Fruit fly (Drosophila melanogaster): ENCODE measurements around the gene Coprox.

Gene Coprox

DNA sequence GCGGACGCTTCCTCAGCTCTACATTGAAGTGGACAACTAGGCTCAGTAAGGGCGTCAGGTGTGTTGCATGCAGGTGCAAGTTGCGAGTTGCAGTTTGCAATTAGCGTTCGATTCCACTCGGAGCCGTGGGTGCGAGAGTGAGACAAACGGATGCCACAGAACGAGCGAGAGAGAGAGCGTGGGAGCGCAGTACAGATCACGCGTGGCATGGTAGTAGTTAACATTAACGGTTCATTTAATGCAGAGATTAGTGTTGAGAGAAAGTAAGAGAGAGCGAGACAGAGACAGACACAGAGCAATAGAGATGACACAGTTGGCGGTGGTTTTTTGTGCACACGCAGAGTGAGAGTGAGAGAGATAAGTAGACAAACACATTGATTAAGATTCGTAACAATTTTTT is 24.5 kb upstream of the Coprox start:
- TF ChIP-seq gl (tag; optimal IDR thresholded peaks at IDR 0.05) (no peak), CG4496 (GFP tag; IDR thresholded peaks at IDR 0.05) (no peak), CG32121 (GFP tag; IDR thresholded peaks at IDR 0.05) (peak; percentile 7; the same call in 1 of the 2 replicates)

dm6 chr2L:6941731-6942130 is 22.5 kb upstream of the Coprox start:
- no peak for TF ChIP-seq fd96Ca (GFP tag; IDR thresholded peaks at IDR 0.05)
- TF ChIP-seq Pif1B (GFP tag; optimal IDR thresholded peaks at IDR 0.05) = no peak
- TF ChIP-seq CG12605 (GFP tag; IDR thresholded peaks at IDR 0.05) = no peak
- TF ChIP-seq CG13204 (GFP tag; optimal IDR thresholded peaks at IDR 0.05) = no peak
- TF ChIP-seq EcR (GFP tag; optimal IDR thresholded peaks at IDR 0.05) = no peak
- TF ChIP-seq CG17806 (tag; optimal IDR thresholded peaks at IDR 0.05) = no peak
- TF ChIP-seq CG34367 (tag; optimal IDR thresholded peaks at IDR 0.05) = no peak
- no peak for TF ChIP-seq CG8301 (tag; optimal IDR thresholded peaks at IDR 0.05)
- no peak for TF ChIP-seq D1 (tag; optimal IDR thresholded peaks at IDR 0.05)
- no peak for TF ChIP-seq CG14655 (GFP tag; optimal IDR thresholded peaks at IDR 0.05)
- no peak for TF ChIP-seq Pif1A (GFP tag; optimal IDR thresholded peaks at IDR 0.05)
- no peak for TF ChIP-seq CG4496 (GFP tag; IDR thresholded peaks at IDR 0.05)
- no peak for TF ChIP-seq gl (tag; optimal IDR thresholded peaks at IDR 0.05)

- TF ChIP-seq CG32121 (GFP tag; IDR thresholded peaks at IDR 0.05) (no peak), rn (GFP tag; IDR thresholded peaks at IDR 0.05) (no peak), CG17806 (tag; optimal IDR thresholded peaks at IDR 0.05) (no peak), CG34367 (tag; optimal IDR thresholded peaks at IDR 0.05) (no peak), CG9948 (tag; optimal IDR thresholded peaks at IDR 0.05) (no peak), Pif1A (GFP tag; optimal IDR thresholded peaks at IDR 0.05) (no peak), CG14655 (GFP tag; optimal IDR thresholded peaks at IDR 0.05) (no peak), gl (tag; optimal IDR thresholded peaks at IDR 0.05) (no peak), Pif1B (GFP tag; optimal IDR thresholded peaks at IDR 0.05) (no peak), CG8301 (tag; optimal IDR thresholded peaks at IDR 0.05) (no peak), EcR (GFP tag; optimal IDR thresholded peaks at IDR 0.05) (no peak), Snoo (tag; optimal IDR thresholded peaks at IDR 0.05) (no peak)
These were observed 21.5 kb upstream of the Coprox start, which contains the start of gene CG18304 for dm6 chr2L:6942714-6943113. CG18304 (minus strand) TSS chr2L:6942814.

- no peak for TF ChIP-seq Ets98B (GFP tag; IDR thresholded peaks at IDR 0.05)
- no peak for TF ChIP-seq CG34367 (tag; optimal IDR thresholded peaks at IDR 0.05)
- TF ChIP-seq EcR (GFP tag; optimal IDR thresholded peaks at IDR 0.05) = no peak
- TF ChIP-seq Pif1B (GFP tag; optimal IDR thresholded peaks at IDR 0.05) = no peak
- no peak for TF ChIP-seq CG32121 (GFP tag; IDR thresholded peaks at IDR 0.05)
- no peak for TF ChIP-seq Pif1A (GFP tag; optimal IDR thresholded peaks at IDR 0.05)
- no peak for TF ChIP-seq D1 (tag; optimal IDR thresholded peaks at IDR 0.05)
- TF ChIP-seq CG13204 (GFP tag; optimal IDR thresholded peaks at IDR 0.05) = no peak
- no peak for TF ChIP-seq Snoo (tag; optimal IDR thresholded peaks at IDR 0.05)
- no peak for TF ChIP-seq CG9948 (tag; optimal IDR thresholded peaks at IDR 0.05)
- TF ChIP-seq CG8159 (tag; optimal IDR thresholded peaks at IDR 0.05) = no peak
These were observed 19.1 kb upstream of the Coprox start, which contains the start of gene Fgop2 for dm6 chr2L:6945088-6945487. Fgop2 (minus strand) TSS chr2L:6945289.

dm6 chr2L:6948540-6948942 is 15.7 kb upstream of the Coprox start, which contains the start of gene ihog:
ihog (minus strand) TSS chr2L:6948808.
- TF ChIP-seq Ets98B (GFP tag; IDR thresholded peaks at IDR 0.05) = no peak
- TF ChIP-seq CG12605 (GFP tag; IDR thresholded peaks at IDR 0.05) = peak; percentile 42; the same call in 1 of the 2 replicates
- TF ChIP-seq CG34367 (tag; optimal IDR thresholded peaks at IDR 0.05) = peak; percentile 8
- TF ChIP-seq EcR (GFP tag; optimal IDR thresholded peaks at IDR 0.05) = peak; percentile 58

DNA sequence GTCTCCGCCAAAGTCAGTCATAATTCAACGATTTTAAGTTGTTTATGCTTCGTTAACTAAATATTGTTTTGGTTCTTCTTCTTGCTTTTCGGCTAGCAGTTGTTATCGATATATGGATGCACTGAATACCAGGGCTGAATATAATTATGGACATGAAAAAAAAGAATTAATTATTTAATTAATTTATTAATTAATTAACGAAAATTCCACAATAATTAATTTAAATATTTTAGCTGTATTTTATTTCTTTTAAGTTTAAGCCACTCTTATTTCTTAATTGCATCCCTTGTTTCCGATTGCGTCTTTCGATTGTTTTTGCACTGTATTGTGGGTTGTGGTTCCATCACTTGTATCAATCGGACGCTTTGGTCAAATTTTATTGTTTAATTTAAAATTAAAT is 14.1 kb upstream of the Coprox start, which contains the start of the genes Gas41 and SA1:
Gas41 (minus strand) TSS at position 112 of the 400 bp plus-strand sequence.
SA1 (plus strand) TSS at position 326 of the 400 bp plus-strand sequence.
- TF ChIP-seq fd96Ca (GFP tag; IDR thresholded peaks at IDR 0.05) (no peak), Ets98B (GFP tag; IDR thresholded peaks at IDR 0.05) (peak; percentile 85), CG8301 (tag; optimal IDR thresholded peaks at IDR 0.05) (no peak), CG32121 (GFP tag; IDR thresholded peaks at IDR 0.05) (peak; percentile 86), CG10348 (GFP tag; IDR thresholded peaks at IDR 0.05) (no peak), gl (tag; optimal IDR thresholded peaks at IDR 0.05) (peak; percentile 25), EcR (GFP tag; optimal IDR thresholded peaks at IDR 0.05) (no peak), CG9948 (tag; optimal IDR thresholded peaks at IDR 0.05) (peak; percentile 82), CG8159 (tag; optimal IDR thresholded peaks at IDR 0.05) (peak; percentile 82), CG15710 (tag; optimal IDR thresholded peaks at IDR 0.05) (peak; percentile 92), CG17806 (tag; optimal IDR thresholded peaks at IDR 0.05) (peak; percentile 86), Snoo (tag; optimal IDR thresholded peaks at IDR 0.05) (peak; percentile 30), CG34367 (tag; optimal IDR thresholded peaks at IDR 0.05) (peak; percentile 48), CG12605 (GFP tag; IDR thresholded peaks at IDR 0.05) (no peak), D1 (tag; optimal IDR thresholded peaks at IDR 0.05) (no peak), rn (GFP tag; IDR thresholded peaks at IDR 0.05) (peak; percentile 70), CG4496 (GFP tag; IDR thresholded peaks at IDR 0.05) (peak; percentile 87), CG14655 (GFP tag; optimal IDR thresholded peaks at IDR 0.05) (no peak)

dm6 chr2L:6956725-6957124 is 7.5 kb upstream of the Coprox start, which contains the start of the genes CG13775 and CG3430:
CG13775 (minus strand) TSS chr2L:6956950.
CG3430 (plus strand) TSS chr2L:6957008.
- TF ChIP-seq Pif1B (GFP tag; optimal IDR thresholded peaks at IDR 0.05) (no peak), CG32121 (GFP tag; IDR thresholded peaks at IDR 0.05) (peak; percentile 35; the same call in 1 of the 2 replicates), CG14655 (GFP tag; optimal IDR thresholded peaks at IDR 0.05) (no peak), CG10348 (GFP tag; IDR thresholded peaks at IDR 0.05) (no peak), CG17806 (tag; optimal IDR thresholded peaks at IDR 0.05) (no peak)

All from whole organism, pupa.